Worm (Caenorhabditis elegans) whole organism, L4 larva: ENCODE data around the gene imph-1.

Experiments used
- F37D6.2 ChIP-seq: sonication (generic microtip); optimal IDR thresholded peaks from 2 replicates; lab custom pipeline; 2016; ENCODE audit warnings: mild to moderate bottlenecking, missing genetic modification characterization, missing compliant biosample characterization
- T20F7.1 ChIP-seq: fragments of 200-800 bp; sonication (Bioruptor generic); optimal IDR thresholded peaks from 2 replicates; lab custom pipeline; 2018; ENCODE audit warnings: mild to moderate bottlenecking, missing genetic modification characterization, missing compliant biosample characterization
- T26A8.4 ChIP-seq: fragments of 200-800 bp; sonication (Bioruptor generic); IDR thresholded peaks from 2 replicates; pipeline ENCODE4 v1.3.6; 2022; ENCODE audit warnings: missing genetic modification characterization, missing compliant biosample characterization
- Y48G9A.11 ChIP-seq: fragments of 200-800 bp; sonication (Bioruptor generic); IDR thresholded peaks from 2 replicates; pipeline ENCODE4 v1.3.6; 2022; ENCODE audit warnings: missing genetic modification reagents, missing genetic modification characterization, missing compliant biosample characterization
- ZK546.5 ChIP-seq, 2 experiments: sonication (generic microtip); optimal IDR thresholded peaks; 2 replicates each; lab custom pipeline; 2017; ENCODE audit warnings: missing biosample characterization in 2 of 2, missing genetic modification characterization in 2 of 2
- ceh-20 ChIP-seq: fragments of 200-800 bp; sonication (Bioruptor generic); IDR thresholded peaks from 2 replicates; pipeline ENCODE4 v1.3.6; 2022; ENCODE audit warnings: missing genetic modification reagents, missing genetic modification characterization, missing compliant biosample characterization
- ceh-28 ChIP-seq: fragments of 150-350 bp; optimal IDR thresholded peaks from 2 replicates; lab custom pipeline; 2014; ENCODE audit warnings: missing biosample characterization, missing genetic modification reagents, missing genetic modification characterization
- ceh-32 ChIP-seq: sonication (generic microtip); optimal IDR thresholded peaks from 2 replicates; lab custom pipeline; 2016; ENCODE audit warnings: mild to moderate bottlenecking, missing genetic modification characterization, missing compliant biosample characterization; ENCODE audit not compliant: poor library complexity
- daf-16 ChIP-seq, 3 experiments: sonication (generic microtip); optimal IDR thresholded peaks; 2 replicates each; lab custom pipeline; 2016 to 2017; ENCODE audit warnings: missing genetic modification characterization in 3 of 3, missing genetic modification reagents in 3 of 3, mild to moderate bottlenecking in 2 of 3, missing compliant biosample characterization in 2 of 3, missing biosample characterization in 1 of 3, moderate library complexity in 1 of 3
- daf-19 ChIP-seq: fragments of 200-800 bp; sonication (Bioruptor generic); conservative IDR thresholded peaks from 2 replicates; pipeline ENCODE4 v1.3.6; 2022; ENCODE audit warnings: missing genetic modification characterization, missing compliant biosample characterization
- daf-8 ChIP-seq: fragments of 200-800 bp; sonication (Bioruptor generic); IDR thresholded peaks from 2 replicates; pipeline ENCODE4 v1.3.6; 2022; ENCODE audit warnings: missing genetic modification characterization, missing compliant biosample characterization
- dmd-6 ChIP-seq: fragments of 200-800 bp; sonication (Bioruptor generic); IDR thresholded peaks from 2 replicates; pipeline ENCODE4 v1.3.6; 2022; ENCODE audit warnings: missing genetic modification reagents, missing genetic modification characterization, missing compliant biosample characterization
- dmd-9 ChIP-seq: fragments of 200-800 bp; sonication (Bioruptor generic); IDR thresholded peaks from 2 replicates; pipeline ENCODE4 v1.3.6; 2022; ENCODE audit warnings: missing genetic modification reagents, missing genetic modification characterization, missing compliant biosample characterization
- dpl-1 ChIP-seq: fragments of 150-350 bp; optimal IDR thresholded peaks from 2 replicates; lab custom pipeline; 2014; ENCODE audit warnings: missing biosample characterization, missing genetic modification reagents, missing genetic modification characterization
- dve-1 ChIP-seq: sonication (generic microtip); optimal IDR thresholded peaks from 2 replicates; lab custom pipeline; 2017; ENCODE audit warnings: antibody characterized with exemption, mild to moderate bottlenecking, missing genetic modification characterization, missing compliant biosample characterization; ENCODE audit not compliant: insufficient read depth
- egl-43 ChIP-seq: fragments of 200-800 bp; sonication (Bioruptor generic); IDR thresholded peaks from 2 replicates; pipeline ENCODE4 v1.3.6; 2022; ENCODE audit warnings: missing genetic modification reagents, missing genetic modification characterization, missing compliant biosample characterization
- hif-1 ChIP-seq, 2 experiments: sonication (generic microtip); optimal IDR thresholded peaks; 2 replicates each; lab custom pipeline; 2016 to 2017; ENCODE audit warnings: missing compliant biosample characterization in 2 of 2, missing genetic modification characterization in 2 of 2, missing genetic modification reagents in 2 of 2, missing genotype in 2 of 2, mild to moderate bottlenecking in 1 of 2
- hlh-30 ChIP-seq: sonication (generic microtip); optimal IDR thresholded peaks from 2 replicates; lab custom pipeline; 2017; ENCODE audit warnings: antibody characterized with exemption, mild to moderate bottlenecking, missing genetic modification characterization, missing compliant biosample characterization; ENCODE audit not compliant: insufficient read depth
- hmg-1.1 ChIP-seq: fragments of 200-800 bp; sonication (Bioruptor generic); IDR thresholded peaks from 2 replicates; pipeline ENCODE4 v1.3.6; 2022; ENCODE audit warnings: missing genetic modification reagents, missing genetic modification characterization, missing compliant biosample characterization
- lin-13 ChIP-seq: fragments of 150-350 bp; optimal IDR thresholded peaks from 2 replicates; lab custom pipeline; 2014; ENCODE audit warnings: missing biosample characterization, missing genetic modification reagents, missing genetic modification characterization
- madf-9 ChIP-seq: fragments of 200-800 bp; sonication (Bioruptor generic); conservative IDR thresholded peaks from 2 replicates; pipeline ENCODE4 v1.3.6; 2022; ENCODE audit warnings: missing genetic modification reagents, missing genetic modification characterization, missing compliant biosample characterization
- mdt-29 ChIP-seq: fragments of 200-800 bp; sonication (Bioruptor generic); IDR thresholded peaks from 2 replicates; pipeline ENCODE4 v1.3.6; 2022; ENCODE audit warnings: missing genetic modification reagents, missing genetic modification characterization, missing compliant biosample characterization
- mep-1 ChIP-seq: fragments of 150-350 bp; sonication (generic microtip); optimal IDR thresholded peaks from 3 replicates; lab custom pipeline; 2014; ENCODE audit warnings: missing biosample characterization, missing genetic modification characterization
- mes-2 ChIP-seq: sonication (generic microtip); optimal IDR thresholded peaks from 2 replicates; lab custom pipeline; 2016; ENCODE audit warnings: missing genotype, mild to moderate bottlenecking, missing genetic modification characterization, missing compliant biosample characterization; ENCODE audit not compliant: poor library complexity, severe bottlenecking
- nhr-10 ChIP-seq: fragments of 150-350 bp; optimal IDR thresholded peaks from 2 replicates; lab custom pipeline; 2014; ENCODE audit warnings: missing biosample characterization, missing genetic modification characterization
- nhr-237 ChIP-seq: sonication (generic microtip); optimal IDR thresholded peaks from 2 replicates; lab custom pipeline; 2017; ENCODE audit warnings: missing biosample characterization, missing genetic modification characterization
- nhr-25 ChIP-seq: sonication (generic microtip); optimal IDR thresholded peaks from 2 replicates; lab custom pipeline; 2017; ENCODE audit warnings: missing genetic modification characterization, mild to moderate bottlenecking, missing compliant biosample characterization, antibody characterized with exemption, moderate library complexity, borderline replicate concordance; ENCODE audit not compliant: insufficient read depth
- nhr-28 ChIP-seq: fragments of 150-350 bp; optimal IDR thresholded peaks from 2 replicates; lab custom pipeline; 2014; ENCODE audit warnings: missing biosample characterization, missing genetic modification characterization
- nhr-41 ChIP-seq: fragments of 200-800 bp; sonication (Bioruptor generic); IDR thresholded peaks from 2 replicates; pipeline ENCODE4 v1.3.6; 2022; ENCODE audit warnings: missing genetic modification reagents, missing genetic modification characterization, missing compliant biosample characterization
- nhr-42 ChIP-seq: fragments of 200-800 bp; sonication (Bioruptor generic); IDR thresholded peaks from 2 replicates; pipeline ENCODE4 v1.3.6; 2022; ENCODE audit warnings: missing genetic modification characterization, missing compliant biosample characterization
- nhr-6 ChIP-seq: fragments of 150-350 bp; optimal IDR thresholded peaks from 2 replicates; lab custom pipeline; 2014; ENCODE audit warnings: missing biosample characterization, missing genetic modification characterization
- nhr-76 ChIP-seq: fragments of 150-350 bp; optimal IDR thresholded peaks from 2 replicates; lab custom pipeline; 2014; ENCODE audit warnings: missing biosample characterization, missing genetic modification characterization
- pha-4 ChIP-seq, 2 experiments: fragments of 150-350 bp in 1 of 2; fragments of 200-800 bp in 1 of 2; sonication (Bioruptor generic) in 1 of 2; IDR thresholded peaks in 1 of 2; optimal IDR thresholded peaks in 1 of 2; 2 replicates each; pipeline versions ENCODE4 v1.3.6 to Lab custom; 2014 to 2022; ENCODE audit warnings: missing genetic modification characterization in 2 of 2, missing genetic modification reagents in 2 of 2, missing biosample characterization in 1 of 2, missing compliant biosample characterization in 1 of 2
- php-3 ChIP-seq: fragments of 200-800 bp; sonication (Bioruptor generic); IDR thresholded peaks from 2 replicates; pipeline ENCODE4 v1.3.6; 2022; ENCODE audit warnings: missing genetic modification reagents, missing genetic modification characterization, missing compliant biosample characterization
- pqm-1 ChIP-seq: sonication (generic microtip); optimal IDR thresholded peaks from 2 replicates; lab custom pipeline; 2017; ENCODE audit warnings: missing biosample characterization, missing genetic modification characterization
- saeg-2 ChIP-seq: fragments of 200-800 bp; sonication (Bioruptor generic); IDR thresholded peaks from 2 replicates; pipeline ENCODE4 v1.3.6; 2022; ENCODE audit warnings: missing genetic modification reagents, missing genetic modification characterization, missing compliant biosample characterization
- set-16 ChIP-seq: fragments of 200-800 bp; sonication (Bioruptor generic); IDR thresholded peaks from 2 replicates; pipeline ENCODE4 v1.3.6; 2022; ENCODE audit warnings: missing genetic modification reagents, missing genetic modification characterization, missing compliant biosample characterization
- spr-3 ChIP-seq: fragments of 200-800 bp; sonication (Bioruptor generic); optimal IDR thresholded peaks from 2 replicates; lab custom pipeline; 2018; ENCODE audit warnings: mild to moderate bottlenecking, missing genetic modification characterization, missing compliant biosample characterization
- tag-97 ChIP-seq: fragments of 200-800 bp; sonication (Bioruptor generic); IDR thresholded peaks from 2 replicates; pipeline ENCODE4 v1.3.6; 2022; ENCODE audit warnings: missing genetic modification characterization, missing compliant biosample characterization
- tra-1 ChIP-seq: fragments of 200-800 bp; sonication (Bioruptor generic); IDR thresholded peaks from 2 replicates; pipeline ENCODE4 v1.3.6; 2022; ENCODE audit warnings: missing genetic modification reagents, missing genetic modification characterization, missing compliant biosample characterization
- unc-130 ChIP-seq: sonication (generic microtip); optimal IDR thresholded peaks from 2 replicates; lab custom pipeline; 2016; ENCODE audit warnings: missing genetic modification reagents, missing genetic modification characterization, missing compliant biosample characterization
- vab-7 ChIP-seq: fragments of 200-800 bp; sonication (Bioruptor generic); IDR thresholded peaks from 2 replicates; pipeline ENCODE4 v1.3.6; 2022; ENCODE audit warnings: missing genetic modification reagents, missing genetic modification characterization, missing compliant biosample characterization
- zfp-2 ChIP-seq: sonication (generic microtip); optimal IDR thresholded peaks from 2 replicates; lab custom pipeline; 2016; ENCODE audit warnings: mild to moderate bottlenecking, missing genetic modification characterization, missing compliant biosample characterization
- ztf-11 ChIP-seq: fragments of 150-350 bp; optimal IDR thresholded peaks from 2 replicates; lab custom pipeline; 2014; ENCODE audit warnings: missing biosample characterization, missing genetic modification characterization
- ztf-7 ChIP-seq: fragments of 150-350 bp; optimal IDR thresholded peaks from 2 replicates; lab custom pipeline; 2014; ENCODE audit warnings: missing biosample characterization, missing genetic modification characterization

Gene imph-1

DNA sequence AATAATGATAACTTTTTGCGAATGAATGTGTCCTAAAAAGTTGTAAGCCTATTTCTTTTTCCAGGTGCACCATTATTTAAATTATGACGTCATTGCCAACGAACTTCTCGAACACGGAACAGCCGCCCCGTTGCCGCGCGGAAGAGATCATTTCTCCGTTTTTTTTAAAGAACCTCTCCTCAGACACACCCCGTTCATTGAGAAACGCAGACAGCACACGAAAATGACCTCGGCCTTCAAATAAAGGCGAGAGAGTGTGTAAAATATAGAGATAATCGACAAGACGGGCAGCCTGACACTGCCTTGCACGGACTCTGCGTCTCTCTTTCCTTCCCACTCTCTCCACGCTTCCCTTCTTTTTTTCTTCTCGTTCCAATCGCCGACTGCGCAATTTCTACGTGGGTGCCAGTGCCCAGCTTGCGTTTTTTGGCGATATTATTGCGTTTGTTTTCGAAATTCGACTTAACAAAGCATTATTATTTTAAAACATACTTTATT is 7.0 kb downstream of the imph-1 start (continued):
- TF ChIP-seq vab-7 (GFP tag; lab: Robert Waterston, UW) (0 out of 2 replicates have a peak, but pooled peaks have one; percentile 30), dmd-9 (GFP tag; lab: Robert Waterston, UW) (no peak), nhr-42 (GFP tag; lab: Robert Waterston, UW) (no peak), nhr-10 (tag; lab: Kevin White, UChicago) (peak; percentile 21), nhr-6 (tag; lab: Kevin White, UChicago) (no peak), ceh-28 (tag; lab: Kevin White, UChicago) (no peak), dmd-6 (GFP tag; lab: Robert Waterston, UW) (peak; percentile 64), madf-9 (GFP tag; lab: Robert Waterston, UW) (peak; percentile 91), daf-8 (GFP tag; lab: Robert Waterston, UW) (no peak), dpl-1 (GFP tag; lab: Kevin White, UChicago) (peak; percentile 56), unc-130 (GFP tag; lab: Kevin White, UChicago) (no peak), pqm-1 (peak; percentile 26), Y48G9A.11 (GFP tag; lab: Robert Waterston, UW) (no peak), nhr-237 (tag; lab: Kevin White, UChicago) (no peak), T26A8.4 (GFP tag; lab: Robert Waterston, UW) (peak; percentile 78), tag-97 (GFP tag; lab: Robert Waterston, UW) (no peak), saeg-2 (no peak; the same call in 1 of the 2 replicates), ZK546.5 (tag; optimal IDR thresholded peaks at IDR 0.05; lab: Kevin White, UChicago) (no peak), nhr-41 (GFP tag; lab: Robert Waterston, UW) (peak; percentile 77; the same call in 1 of the 2 replicates), ceh-32 (no peak), spr-3 (GFP tag; lab: Kevin White, UChicago) (no peak), lin-13 (GFP tag; lab: Kevin White, UChicago) (no peak), mdt-29 (no peak), T20F7.1 (GFP tag; lab: Kevin White, UChicago) (no peak), set-16 (GFP tag; lab: Robert Waterston, UW) (peak; percentile 67), hlh-30 (tag; lab: Kevin White, UChicago) (peak; percentile 84), mep-1 (tag; lab: Kevin White, UChicago) (peak; percentile 73)

DNA sequence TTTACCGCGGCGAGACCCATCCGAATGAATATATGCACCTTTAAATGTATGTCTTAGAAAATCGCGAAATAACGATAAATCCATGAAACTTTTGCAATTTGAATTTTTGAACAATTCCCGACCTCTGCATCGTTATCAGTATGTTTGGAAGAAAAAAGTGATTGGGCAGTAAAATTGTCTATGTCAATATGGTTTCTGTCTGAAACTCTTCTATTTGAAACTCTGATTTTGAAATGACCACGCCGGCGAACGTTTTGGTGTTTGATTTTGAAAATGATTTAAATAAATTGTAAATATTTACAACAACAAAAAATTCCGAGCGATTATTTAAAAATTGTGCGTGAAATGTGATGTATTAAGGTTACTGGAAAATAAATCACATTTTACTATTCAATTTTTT is 7.9 kb downstream of the imph-1 start:
- TF ChIP-seq daf-16 (GFP tag; optimal IDR thresholded peaks at IDR 0.05; lab: Kevin White, UChicago) (no peak), daf-16 (tag; optimal IDR thresholded peaks at IDR 0.05; lab: Kevin White, UChicago) (peak; percentile 80), nhr-28 (tag; lab: Kevin White, UChicago) (peak; percentile 14), F37D6.2 (tag; lab: Kevin White, UChicago) (no peak), nhr-25 (tag; lab: Kevin White, UChicago) (no peak), ZK546.5 (tag; optimal IDR thresholded peaks at IDR 0.05; lab: Kevin White, UChicago) (no peak), hmg-1.1 (GFP tag; lab: Robert Waterston, UW) (no peak), tra-1 (no peak), egl-43 (GFP tag; lab: Robert Waterston, UW) (no peak), pqm-1 (peak; percentile 61), hif-1 (tag; optimal IDR thresholded peaks at IDR 0.05; lab: Kevin White, UChicago) (no peak), ceh-20 (GFP tag; lab: Robert Waterston, UW) (no peak), dve-1 (tag; lab: Kevin White, UChicago) (peak; percentile 51), T20F7.1 (GFP tag; lab: Kevin White, UChicago) (no peak), mes-2 (tag; lab: Kevin White, UChicago) (no peak), hlh-30 (tag; lab: Kevin White, UChicago) (no peak), madf-9 (GFP tag; lab: Robert Waterston, UW) (no peak), php-3 (0 out of 2 replicates have a peak, but pooled peaks have one; percentile 21), zfp-2 (tag; lab: Kevin White, UChicago) (no peak), daf-19 (no peak), daf-8 (GFP tag; lab: Robert Waterston, UW) (no peak), ztf-11 (tag; lab: Kevin White, UChicago) (no peak), nhr-76 (tag; lab: Kevin White, UChicago) (no peak), ztf-7 (tag; lab: Kevin White, UChicago) (no peak), pha-4 (GFP tag; IDR thresholded peaks at IDR 0.05; lab: Robert Waterston, UW) (no peak), pha-4 (tag; optimal IDR thresholded peaks at IDR 0.05; lab: Kevin White, UChicago) (no peak), nhr-237 (tag; lab: Kevin White, UChicago) (no peak)
